Fruit fly (Drosophila melanogaster) whole organism, pupa: ENCODE data around the gene Mcm6.

Experiments used
- CG14655 ChIP-seq: fragments of 200-800 bp; sonication (Bioruptor generic); optimal IDR thresholded peaks from 3 replicates; lab custom pipeline; 2017; ENCODE audit warnings: mild to moderate bottlenecking, missing biosample characterization, missing genetic modification reagents, missing genetic modification characterization
- CG8159 ChIP-seq: fragments of 200-800 bp; sonication (Bioruptor generic); optimal IDR thresholded peaks from 3 replicates; lab custom pipeline; 2018; ENCODE audit warnings: missing biosample characterization, mild to moderate bottlenecking, missing genetic modification characterization, moderate library complexity
- D1 ChIP-seq: fragments of 200-800 bp; sonication (Bioruptor generic); optimal IDR thresholded peaks from 2 replicates; lab custom pipeline; 2018; ENCODE audit warnings: missing biosample characterization, mild to moderate bottlenecking, missing genetic modification characterization, moderate library complexity
- EcR ChIP-seq: fragments of 200-800 bp; sonication (Bioruptor generic); optimal IDR thresholded peaks from 3 replicates; lab custom pipeline; 2019; ENCODE audit warnings: missing biosample characterization, missing genetic modification characterization, mild to moderate bottlenecking, moderate library complexity, missing genetic modification reagents
- Ets98B ChIP-seq: fragments of 200-800 bp; sonication (Bioruptor generic); IDR thresholded peaks from 2 replicates; pipeline ENCODE4 v1.3.6; 2022; ENCODE audit warnings: missing biosample characterization, missing genetic modification characterization
- Pif1B ChIP-seq: fragments of 200-800 bp; sonication (Bioruptor generic); optimal IDR thresholded peaks from 3 replicates; lab custom pipeline; 2016; ENCODE audit warnings: missing biosample characterization, missing genetic modification characterization
- fd96Ca ChIP-seq: fragments of 200-800 bp; sonication (Bioruptor generic); IDR thresholded peaks from 3 replicates; pipeline ENCODE4 v1.3.6; 2022; ENCODE audit warnings: missing biosample characterization, missing genetic modification characterization
- gl ChIP-seq: fragments of 200-800 bp; sonication (Bioruptor generic); optimal IDR thresholded peaks from 2 replicates; lab custom pipeline; 2018; ENCODE audit warnings: missing biosample characterization, mild to moderate bottlenecking, missing genetic modification characterization

dm6 chrX:6702028-6702433 lies 27.8 kb downstream of the Mcm6 start:
- no peak for TF ChIP-seq EcR (GFP tag; lab: Kevin White, UChicago)
- TF ChIP-seq CG14655 (GFP tag; lab: Kevin White, UChicago): peak; percentile 82
- TF ChIP-seq D1 (tag; lab: Kevin White, UChicago): peak; percentile 43
- TF ChIP-seq fd96Ca: peak; percentile 66; the same call in 2 of the 3 replicates
- TF ChIP-seq gl: peak; percentile 33
- peak; percentile 83 for TF ChIP-seq CG8159 (tag; lab: Kevin White, UChicago)
- peak; percentile 78 for TF ChIP-seq Ets98B (GFP tag; lab: Robert Waterston, UW)
- peak; percentile 67 for TF ChIP-seq Pif1B
